Fruit fly (Drosophila melanogaster) whole organism, embryonic: ENCODE results near the gene Tace.

Experiments
- Adf1 ChIP-seq: fragments of 200-800 bp; sonication (Bioruptor generic); IDR thresholded peaks from 2 replicates; pipeline ENCODE4 v1.3.6; 2022; ENCODE audit warnings: missing biosample characterization, missing genetic modification characterization
- Aef1 ChIP-seq: fragments of 200-800 bp; sonication (Bioruptor generic); IDR thresholded peaks from 3 replicates; pipeline ENCODE4 v1.3.6; 2022; ENCODE audit warnings: missing biosample characterization, missing genetic modification characterization
- Awh ChIP-seq: fragments of 200-800 bp; sonication (Bioruptor generic); IDR thresholded peaks from 2 replicates; pipeline ENCODE4, ENCODE4 v1.3.6; 2022; ENCODE audit warnings: missing biosample characterization, missing genetic modification characterization
- CG11085 ChIP-seq: fragments of 200-800 bp; sonication (Bioruptor generic); IDR thresholded peaks from 2 replicates; pipeline ENCODE4 v1.3.6; 2022; ENCODE audit warnings: missing biosample characterization, missing genetic modification characterization
- CG11247 ChIP-seq: fragments of 200-800 bp; sonication (Bioruptor generic); IDR thresholded peaks from 2 replicates; pipeline ENCODE4 v1.3.6; 2022; ENCODE audit warnings: missing biosample characterization, missing genetic modification characterization
- CG12659 ChIP-seq: fragments of 200-800 bp; sonication (Bioruptor generic); optimal IDR thresholded peaks from 3 replicates; lab custom pipeline; 2017; ENCODE audit warnings: mild to moderate bottlenecking, missing biosample characterization, missing genetic modification reagents, missing genetic modification characterization
- CG13123 ChIP-seq: fragments of 200-800 bp; sonication (Bioruptor generic); optimal IDR thresholded peaks from 2 replicates; lab custom pipeline; 2016; ENCODE audit warnings: missing biosample characterization, missing genetic modification characterization
- CG14710 ChIP-seq: fragments of 200-800 bp; sonication (Bioruptor generic); optimal IDR thresholded peaks from 3 replicates; lab custom pipeline; 2019; ENCODE audit warnings: missing biosample characterization, mild to moderate bottlenecking, missing genetic modification characterization, moderate library complexity
- CG16863 ChIP-seq: fragments of 200-800 bp; sonication (Bioruptor generic); optimal IDR thresholded peaks from 3 replicates; lab custom pipeline; 2016; ENCODE audit warnings: missing biosample characterization, missing genetic modification characterization
- CG17186 ChIP-seq: fragments of 200-800 bp; sonication (Bioruptor generic); optimal IDR thresholded peaks from 3 replicates; lab custom pipeline; 2017; ENCODE audit warnings: missing biosample characterization, missing genetic modification reagents, missing genetic modification characterization
- CG18764 ChIP-seq: fragments of 200-800 bp; sonication (Bioruptor generic); optimal IDR thresholded peaks from 3 replicates; lab custom pipeline; 2016; ENCODE audit warnings: missing biosample characterization, missing genetic modification characterization
- CG2120 ChIP-seq: fragments of 200-800 bp; sonication (Bioruptor generic); optimal IDR thresholded peaks from 3 replicates; lab custom pipeline; 2016; ENCODE audit warnings: missing biosample characterization, missing genetic modification characterization
- CG2875 ChIP-seq: fragments of 200-800 bp; sonication (Bioruptor generic); optimal IDR thresholded peaks from 2 replicates; lab custom pipeline; 2017; ENCODE audit warnings: missing biosample characterization, mild to moderate bottlenecking, missing genetic modification characterization, missing genetic modification reagents
- CG31388 ChIP-seq: fragments of 200-800 bp; sonication (Bioruptor generic); optimal IDR thresholded peaks from 2 replicates; lab custom pipeline; 2016; ENCODE audit warnings: missing biosample characterization, missing genetic modification characterization
- CG32532 ChIP-seq: fragments of 200-800 bp; sonication (Bioruptor generic); IDR thresholded peaks from 2 replicates; pipeline ENCODE4 v1.3.6; 2022; ENCODE audit warnings: missing biosample characterization, missing genetic modification characterization
- CG4282 ChIP-seq: fragments of 200-800 bp; sonication (Bioruptor generic); optimal IDR thresholded peaks from 2 replicates; lab custom pipeline; 2016; ENCODE audit warnings: missing biosample characterization, missing genetic modification characterization
- CG4820 ChIP-seq: fragments of 200-800 bp; sonication (Bioruptor generic); optimal IDR thresholded peaks from 3 replicates; lab custom pipeline; 2016; ENCODE audit warnings: missing biosample characterization, missing genetic modification characterization
- CG5245 ChIP-seq: fragments of 200-800 bp; sonication (Bioruptor generic); optimal IDR thresholded peaks from 3 replicates; lab custom pipeline; 2016; ENCODE audit warnings: missing biosample characterization, missing genetic modification characterization
- CG7271 ChIP-seq: fragments of 200-800 bp; sonication (Bioruptor generic); optimal IDR thresholded peaks from 2 replicates; lab custom pipeline; 2018; ENCODE audit warnings: missing biosample characterization, mild to moderate bottlenecking, missing genetic modification characterization, moderate library complexity
- CG7987 ChIP-seq: fragments of 200-800 bp; sonication (Bioruptor generic); optimal IDR thresholded peaks from 2 replicates; lab custom pipeline; 2018; ENCODE audit warnings: missing biosample characterization, mild to moderate bottlenecking, missing genetic modification characterization, moderate library complexity
- CG8359 ChIP-seq: fragments of 200-800 bp; sonication (Bioruptor generic); optimal IDR thresholded peaks from 2 replicates; lab custom pipeline; 2017; ENCODE audit warnings: missing biosample characterization, mild to moderate bottlenecking, missing genetic modification characterization, borderline replicate concordance
- CG8765 ChIP-seq: fragments of 200-800 bp; sonication (Bioruptor generic); IDR thresholded peaks from 2 replicates; pipeline ENCODE4 v1.3.6; 2022; ENCODE audit warnings: missing biosample characterization, missing genetic modification characterization
- CG8924 ChIP-seq: fragments of 200-800 bp; optimal IDR thresholded peaks from 3 replicates; lab custom pipeline; 2019; ENCODE audit warnings: missing biosample characterization, mild to moderate bottlenecking, missing genetic modification characterization, moderate library complexity
- CG9215 ChIP-seq: fragments of 200-800 bp; sonication (Bioruptor generic); IDR thresholded peaks from 2 replicates; pipeline ENCODE4 v1.3.6; 2022; ENCODE audit warnings: missing biosample characterization, missing genetic modification characterization
- CG9609 ChIP-seq: fragments of 200-800 bp; sonication (Bioruptor generic); optimal IDR thresholded peaks from 3 replicates; lab custom pipeline; 2016; ENCODE audit warnings: missing biosample characterization, missing genetic modification characterization
- CG9797 ChIP-seq: fragments of 200-800 bp; sonication (Bioruptor generic); optimal IDR thresholded peaks from 3 replicates; lab custom pipeline; 2018; ENCODE audit warnings: missing biosample characterization, mild to moderate bottlenecking, missing genetic modification characterization
- Dll ChIP-seq: fragments of 200-800 bp; sonication (Bioruptor generic); IDR thresholded peaks from 4 replicates; pipeline ENCODE4 v1.3.6; 2022; ENCODE audit warnings: missing biosample characterization, missing genetic modification characterization; ENCODE audit not compliant: partially characterized antibody
- E2f2 ChIP-seq: fragments of 200-800 bp; sonication (Bioruptor generic); IDR thresholded peaks from 2 replicates; pipeline ENCODE4 v1.3.6; 2022; ENCODE audit warnings: missing biosample characterization, missing genetic modification characterization
- ERR ChIP-seq: fragments of 200-800 bp; sonication (Bioruptor generic); optimal IDR thresholded peaks from 2 replicates; lab custom pipeline; 2016; ENCODE audit warnings: missing biosample characterization, missing genetic modification characterization
- Elba2 ChIP-seq: fragments of 200-800 bp; sonication (Bioruptor generic); optimal IDR thresholded peaks from 3 replicates; lab custom pipeline; 2016; ENCODE audit warnings: missing biosample characterization, missing genetic modification characterization
- Hr3 ChIP-seq: fragments of 200-800 bp; sonication (Bioruptor generic); optimal IDR thresholded peaks from 3 replicates; lab custom pipeline; 2016; ENCODE audit warnings: missing biosample characterization, missing genetic modification characterization
- Nf-YC ChIP-seq: fragments of 200-800 bp; optimal IDR thresholded peaks from 3 replicates; lab custom pipeline; 2019; ENCODE audit warnings: missing biosample characterization, mild to moderate bottlenecking, missing genetic modification characterization, moderate library complexity
- NfI ChIP-seq: fragments of 200-800 bp; sonication (Bioruptor generic); optimal IDR thresholded peaks from 3 replicates; lab custom pipeline; 2018; ENCODE audit warnings: missing biosample characterization, mild to moderate bottlenecking, missing genetic modification characterization, moderate library complexity
- Pdp1 ChIP-seq, 2 experiments: fragments of 200-800 bp; sonication (Bioruptor generic); optimal IDR thresholded peaks; 3 replicates each; lab custom pipeline; 2016; ENCODE audit warnings: missing biosample characterization in 2 of 2, missing genetic modification characterization in 2 of 2, mild to moderate bottlenecking in 1 of 2, moderate library complexity in 1 of 2
- ci ChIP-seq: fragments of 200-800 bp; sonication (Bioruptor generic); IDR thresholded peaks from 3 replicates; pipeline ENCODE4 v1.3.6; 2022; ENCODE audit warnings: missing biosample characterization, missing genetic modification characterization
- croc ChIP-seq: fragments of 200-800 bp; sonication (Bioruptor generic); conservative IDR thresholded peaks from 3 replicates; pipeline ENCODE4 v1.3.6; 2022; ENCODE audit warnings: missing biosample characterization, missing genetic modification characterization
- eyg ChIP-seq: fragments of 200-800 bp; sonication (Bioruptor generic); optimal IDR thresholded peaks from 3 replicates; lab custom pipeline; 2016; ENCODE audit warnings: missing biosample characterization, missing genetic modification characterization
- fru ChIP-seq: fragments of >200 bp; optimal IDR thresholded peaks from 2 replicates; lab custom pipeline; 2017
- gt ChIP-seq: fragments of 200-800 bp; sonication (Bioruptor generic); IDR thresholded peaks from 2 replicates; pipeline ENCODE4 v1.3.6; 2022; ENCODE audit warnings: missing biosample characterization, missing genetic modification characterization
- lab ChIP-seq: fragments of 200-800 bp; sonication (Bioruptor generic); optimal IDR thresholded peaks from 3 replicates; lab custom pipeline; 2017; ENCODE audit warnings: missing biosample characterization, missing genetic modification characterization, mild to moderate bottlenecking, moderate library complexity, missing genetic modification reagents
- pan ChIP-seq, 4 experiments: fragments of >200 bp in 3 of 4; fragments of 200-800 bp in 1 of 4; sonication (Bioruptor generic) in 1 of 4; optimal IDR thresholded peaks in 3 of 4; IDR thresholded peaks in 1 of 4; 2 replicates each; pipeline versions ENCODE4 v1.3.6 to Lab custom; 2017 to 2022; ENCODE audit warnings: missing biosample characterization in 2 of 4, missing genetic modification characterization in 2 of 4, mixed read lengths in 1 of 4
- pho ChIP-seq: fragments of 200-800 bp; sonication (Bioruptor generic); optimal IDR thresholded peaks from 2 replicates; lab custom pipeline; 2016; ENCODE audit warnings: missing biosample characterization, missing genetic modification characterization
- scrt ChIP-seq: fragments of 200-800 bp; sonication (Bioruptor generic); optimal IDR thresholded peaks from 2 replicates; lab custom pipeline; 2018; ENCODE audit warnings: missing biosample characterization, mild to moderate bottlenecking, missing genetic modification characterization, moderate library complexity
- sima ChIP-seq: fragments of 200-800 bp; sonication (Bioruptor generic); optimal IDR thresholded peaks from 2 replicates; lab custom pipeline; 2016; ENCODE audit warnings: missing biosample characterization, missing genetic modification characterization
- sob ChIP-seq: fragments of 200-800 bp; sonication (Bioruptor generic); IDR thresholded peaks from 2 replicates; pipeline ENCODE4 v1.3.6; 2022; ENCODE audit warnings: missing biosample characterization, missing genetic modification characterization
- stwl ChIP-seq: fragments of 200-800 bp; sonication (Bioruptor generic); optimal IDR thresholded peaks from 3 replicates; lab custom pipeline; 2018; ENCODE audit warnings: missing biosample characterization, mild to moderate bottlenecking, missing genetic modification characterization, moderate library complexity
- tll ChIP-seq, 2 experiments: fragments of 200-800 bp in 1 of 2; fragments of >200 bp in 1 of 2; sonication (Bioruptor generic) in 1 of 2; optimal IDR thresholded peaks; 2 replicates each; lab custom pipeline; 2017 to 2019; ENCODE audit warnings: missing biosample characterization in 2 of 2, missing genetic modification characterization in 2 of 2, mild to moderate bottlenecking in 1 of 2, moderate library complexity in 1 of 2
- vfl ChIP-seq: fragments of 200-800 bp; sonication (Bioruptor generic); optimal IDR thresholded peaks from 2 replicates; lab custom pipeline; 2016; ENCODE audit warnings: missing biosample characterization, missing genetic modification characterization
- zen2 ChIP-seq: fragments of 200-800 bp; sonication (Bioruptor generic); IDR thresholded peaks from 3 replicates; pipeline ENCODE4 v1.3.6; 2022; ENCODE audit warnings: missing biosample characterization, missing genetic modification characterization; ENCODE audit not compliant: partially characterized antibody

The Tace gene

DNA sequence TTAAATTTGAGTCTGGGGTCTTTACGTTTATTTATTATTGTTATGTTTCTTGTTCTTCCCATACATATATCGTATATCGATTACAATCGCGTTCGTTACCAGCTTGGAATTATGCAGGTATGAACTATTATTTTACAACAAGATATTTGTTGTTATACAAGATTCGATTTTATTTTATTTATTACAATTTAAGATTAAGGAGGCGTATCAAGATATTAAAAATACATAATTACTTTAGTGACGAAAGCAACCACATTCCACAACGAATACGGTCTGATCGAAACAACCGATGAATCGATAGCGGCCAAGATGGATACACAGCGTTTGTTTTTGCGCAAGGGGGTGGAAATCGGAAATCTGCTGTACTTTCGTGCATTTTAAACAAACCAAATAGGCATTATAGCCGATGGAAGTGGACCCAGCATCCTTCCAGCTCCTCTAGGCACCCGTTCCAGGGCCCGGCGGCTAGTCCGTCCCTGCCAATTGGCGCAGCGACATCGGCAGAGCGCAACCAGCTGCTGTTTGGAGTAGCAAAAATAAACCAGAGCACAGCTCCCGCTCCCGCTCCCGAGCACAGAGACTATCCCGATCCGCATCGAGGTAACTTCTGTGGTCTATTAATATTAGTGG lies 2.6 kb upstream of the Tace start, which contains the start of the genes CG15525 and CG11504 (continued):
- TF ChIP-seq CG12659 (peak; percentile 73), scrt (GFP tag; lab: Kevin White, UChicago) (no peak), CG13123 (GFP tag; lab: Kevin White, UChicago) (peak; percentile 5), lab (GFP tag; lab: Kevin White, UChicago) (no peak), sima (no peak), CG2120 (GFP tag; lab: Kevin White, UChicago) (peak; percentile 75), ci (GFP tag; lab: Robert Waterston, UW) (0 out of 3 replicates have a peak, but pooled peaks have one; percentile 46), vfl (GFP tag; lab: Kevin White, UChicago) (peak; percentile 34), CG32532 (GFP tag; lab: Robert Waterston, UW) (peak; percentile 54; the same call in 1 of the 2 replicates), Elba2 (peak; percentile 6), Adf1 (GFP tag; lab: Robert Waterston, UW) (no peak), CG9609 (GFP tag; lab: Kevin White, UChicago) (peak; percentile 36), Nf-YC (tag; lab: Kevin White, UChicago) (no peak), CG8924 (tag; lab: Kevin White, UChicago) (peak; percentile 57), CG14710 (tag; lab: Kevin White, UChicago) (peak; percentile 72), CG17186 (peak; percentile 71), CG8359 (GFP tag; lab: Kevin White, UChicago) (no peak), NfI (GFP tag; lab: Kevin White, UChicago) (peak; percentile 36), ERR (GFP tag; lab: Kevin White, UChicago) (peak; percentile 10), CG9215 (peak; percentile 57), CG16863 (GFP tag; lab: Kevin White, UChicago) (peak; percentile 17), Pdp1 (GFP tag; optimal IDR thresholded peaks at IDR 0.05; lab: Kevin White, UChicago) (peak; percentile 61 to 77), pan (optimal IDR thresholded peaks at IDR 0.05; lab: Kevin White, UChicago) (no peak), pan (GFP tag; optimal IDR thresholded peaks at IDR 0.05 in 1 of 2, IDR thresholded peaks at IDR 0.05 in 1 of 2) (no peak), zen2 (GFP tag; lab: Robert Waterston, UW) (peak; percentile 28; the same call in 1 of the 3 replicates), CG18764 (GFP tag; lab: Kevin White, UChicago) (peak; percentile 19), gt (GFP tag; lab: Robert Waterston, UW) (no peak), stwl (tag; lab: Kevin White, UChicago) (peak; percentile 69), Aef1 (GFP tag; lab: Robert Waterston, UW) (peak; percentile 78), CG5245 (GFP tag; lab: Kevin White, UChicago) (no peak), CG7271 (tag; lab: Kevin White, UChicago) (no peak), Awh (GFP tag; lab: Robert Waterston, UW) (no peak), CG31388 (no peak), eyg (GFP tag; lab: Kevin White, UChicago) (no peak), fru (lab: Kevin White, UChicago) (no peak), E2f2 (GFP tag; lab: Robert Waterston, UW) (peak; percentile 50), CG7987 (GFP tag; lab: Kevin White, UChicago) (no peak), CG2875 (GFP tag; lab: Kevin White, UChicago) (no peak), sob (GFP tag; lab: Robert Waterston, UW) (peak; percentile 67), CG8765 (GFP tag; lab: Robert Waterston, UW) (no peak), CG11085 (0 out of 2 replicates have a peak, but pooled peaks have one; percentile 9), CG9797 (GFP tag; lab: Kevin White, UChicago) (peak; percentile 69), CG4282 (GFP tag; lab: Kevin White, UChicago) (no peak), Dll (GFP tag; lab: Robert Waterston, UW) (peak; percentile 92), Hr3 (GFP tag; lab: Kevin White, UChicago) (peak; percentile 48), CG11247 (GFP tag; lab: Robert Waterston, UW) (no peak), CG4820 (GFP tag; lab: Kevin White, UChicago) (peak; percentile 37), tll (GFP tag; optimal IDR thresholded peaks at IDR 0.05; lab: Kevin White, UChicago) (no peak), pho (GFP tag; lab: Kevin White, UChicago) (peak; percentile 49), croc (GFP tag; lab: Robert Waterston, UW) (no peak; the same call in 2 of the 3 replicates)
